Worm (Caenorhabditis elegans): ENCODE results near the gene slc-17.5.

- TF ChIP-seq aly-1 (tag; optimal IDR thresholded peaks at IDR 0.05) (no peak), ama-1 (optimal IDR thresholded peaks at IDR 0.05) (no peak), ceh-13 (GFP tag; optimal IDR thresholded peaks at IDR 0.05) (no peak), tbx-37 (GFP tag; conservative IDR thresholded peaks at IDR 0.05) (no peak), ceh-36 (tag; optimal IDR thresholded peaks at IDR 0.05) (no peak), tra-4 (tag; optimal IDR thresholded peaks at IDR 0.05) (no peak), F13C5.2 (tag; optimal IDR thresholded peaks at IDR 0.05) (no peak), sea-1 (GFP tag; conservative IDR thresholded peaks at IDR 0.05) (no peak), scrt-1 (GFP tag; IDR thresholded peaks at IDR 0.05) (no peak), hnd-1 (tag; optimal IDR thresholded peaks at IDR 0.05) (no peak), B0310.2 (tag; optimal IDR thresholded peaks at IDR 0.05) (no peak), flt-1 (GFP tag; IDR thresholded peaks at IDR 0.05) (no peak)
Measured at ce11 chrV:8238290-8238689, 46.4 kb downstream of the slc-17.5 start, which contains the start of gene rol-3.

All from whole organism, early embryonic.